Worm (Caenorhabditis elegans): ENCODE results near the gene Y54G2A.52.

ce11 chrIV:2799890-2800289, 1.4 kb upstream of the Y54G2A.52 start:
- TF ChIP-seq W03F9.2 (tag; optimal IDR thresholded peaks at IDR 0.05), result no peak
- TF ChIP-seq him-1 (tag; optimal IDR thresholded peaks at IDR 0.05), result no peak
